Worm (Caenorhabditis elegans): ENCODE results near the gene W04D12.1.
A peak's percentile ranks its signal among the peaks of the same experiment; 100 is the strongest.

W04D12.1 gene

DNA sequence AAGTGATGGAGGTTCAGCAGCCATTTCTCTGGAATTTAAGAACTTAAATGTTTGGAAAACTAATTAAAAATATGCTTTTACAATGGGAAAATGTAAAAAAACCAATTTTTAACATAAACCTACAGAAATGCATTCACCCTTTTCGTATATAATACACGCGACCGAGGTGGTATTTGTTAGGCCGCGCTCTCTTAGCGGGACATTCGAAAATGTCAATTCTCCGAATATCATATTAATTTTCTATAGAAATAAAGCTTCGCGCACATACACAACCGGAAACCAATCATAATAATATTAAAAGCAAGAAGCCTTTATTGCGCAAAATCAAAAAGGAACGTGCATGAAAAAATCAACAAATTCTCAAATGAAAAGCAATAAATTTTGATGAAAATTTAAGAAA is 16.5 kb downstream of the W04D12.1 start, which contains the start of gene ddx-23 (continued):
- TF ChIP-seq B0035.1 (tag; optimal IDR thresholded peaks at IDR 0.05): no peak
- no peak for TF ChIP-seq tlf-1 (GFP tag; optimal IDR thresholded peaks at IDR 0.05)
- no peak for TF ChIP-seq zfh-2 (GFP tag; conservative IDR thresholded peaks at IDR 0.05)
- no peak for TF ChIP-seq F23B12.7 (tag; optimal IDR thresholded peaks at IDR 0.05; ENCODE audit: insufficient read depth)
- TF ChIP-seq ceh-79 (tag; optimal IDR thresholded peaks at IDR 0.05): peak; percentile 39
- TF ChIP-seq nhr-27 (tag; optimal IDR thresholded peaks at IDR 0.05): no peak
- peak; percentile 23 for TF ChIP-seq ama-1 (optimal IDR thresholded peaks at IDR 0.05)
- TF ChIP-seq ama-1 (GFP tag; optimal IDR thresholded peaks at IDR 0.05): peak; percentile 14 to 53
- TF ChIP-seq ZK185.1 (tag; optimal IDR thresholded peaks at IDR 0.05; ENCODE audit: poor library complexity, severe bottlenecking): peak; percentile 57
- no peak for TF ChIP-seq him-1 (tag; optimal IDR thresholded peaks at IDR 0.05)
- TF ChIP-seq efl-1 (GFP tag; optimal IDR thresholded peaks at IDR 0.05): peak; percentile 12
- TF ChIP-seq ceh-100 (GFP tag; IDR thresholded peaks at IDR 0.05): no peak
- no peak for TF ChIP-seq nfya-1 (tag; optimal IDR thresholded peaks at IDR 0.05; ENCODE audit: borderline replicate concordance, insufficient read depth)
- TF ChIP-seq hlh-12 (tag; optimal IDR thresholded peaks at IDR 0.05): peak; percentile 28
- TF ChIP-seq T07F8.4 (tag; optimal IDR thresholded peaks at IDR 0.05): no peak
- TF ChIP-seq F37B4.10 (GFP tag; IDR thresholded peaks at IDR 0.05): no peak
- TF ChIP-seq pha-4 (tag; optimal IDR thresholded peaks at IDR 0.05): no peak
- no peak for TF ChIP-seq nfya-2 (GFP tag; IDR thresholded peaks at IDR 0.05)
- peak; percentile 30 for TF ChIP-seq unc-130 (GFP tag; optimal IDR thresholded peaks at IDR 0.05)
- peak; percentile 9 for TF ChIP-seq attf-5 (GFP tag; optimal IDR thresholded peaks at IDR 0.05)
- peak; percentile 68; the same call in 1 of the 2 replicates for TF ChIP-seq F39B2.1 (GFP tag; IDR thresholded peaks at IDR 0.05)
- 0 out of 2 replicates have a peak, but pooled peaks have one; percentile 58 for TF ChIP-seq nfyb-1 (GFP tag; IDR thresholded peaks at IDR 0.05)
- no peak for TF ChIP-seq ceh-58 (GFP tag; IDR thresholded peaks at IDR 0.05)
- TF ChIP-seq attf-6 (GFP tag; IDR thresholded peaks at IDR 0.05): no peak
- TF ChIP-seq K12H6.12 (tag; optimal IDR thresholded peaks at IDR 0.05): no peak
- TF ChIP-seq nhr-90 (tag; optimal IDR thresholded peaks at IDR 0.05): peak; percentile 27
- peak; percentile 15 for TF ChIP-seq ztf-18 (tag; optimal IDR thresholded peaks at IDR 0.05)
- no peak for TF ChIP-seq ceh-40 (GFP tag; IDR thresholded peaks at IDR 0.05)
- TF ChIP-seq egl-44 (GFP tag; IDR thresholded peaks at IDR 0.05): no peak
- no peak for TF ChIP-seq rcor-1 (GFP tag; IDR thresholded peaks at IDR 0.05)
- peak; percentile 29; the same call in 1 of the 2 replicates for TF ChIP-seq bed-1 (GFP tag; IDR thresholded peaks at IDR 0.05)
- TF ChIP-seq aptf-2 (GFP tag; conservative IDR thresholded peaks at IDR 0.05): no peak
- no peak for TF ChIP-seq madf-10 (tag; optimal IDR thresholded peaks at IDR 0.05)
- peak; percentile 57 for TF ChIP-seq F52B5.7 (tag; optimal IDR thresholded peaks at IDR 0.05)
- TF ChIP-seq snpc-4 (GFP tag; optimal IDR thresholded peaks at IDR 0.05): no peak
- peak in 2 of 4 experiments; percentile 40 to 45 for TF ChIP-seq snpc-4 (tag; optimal IDR thresholded peaks at IDR 0.05)
- peak; percentile 12 for TF ChIP-seq gei-17 (GFP tag; optimal IDR thresholded peaks at IDR 0.05)
- TF ChIP-seq somi-1 (GFP tag; optimal IDR thresholded peaks at IDR 0.05): no peak
- no peak for TF ChIP-seq fkh-3 (tag; optimal IDR thresholded peaks at IDR 0.05)
- TF ChIP-seq lir-1 (GFP tag; conservative IDR thresholded peaks at IDR 0.05): no peak
- no peak for TF ChIP-seq ztf-6 (GFP tag; IDR thresholded peaks at IDR 0.05)
- TF ChIP-seq sptf-2 (GFP tag; optimal IDR thresholded peaks at IDR 0.05): no peak
- peak; percentile 69 for TF ChIP-seq snpc-3.4 (tag; optimal IDR thresholded peaks at IDR 0.05)
- no peak for TF ChIP-seq rpc-1 (optimal IDR thresholded peaks at IDR 0.05)
- no peak for TF ChIP-seq rpc-1 (tag; optimal IDR thresholded peaks at IDR 0.05)
- no peak for TF ChIP-seq dox-1 (GFP tag; IDR thresholded peaks at IDR 0.05)
- peak; percentile 35 for TF ChIP-seq lin-54 (GFP tag; optimal IDR thresholded peaks at IDR 0.05)
- TF ChIP-seq ztf-25 (GFP tag; IDR thresholded peaks at IDR 0.05): no peak
- TF ChIP-seq ekl-4 (GFP tag; IDR thresholded peaks at IDR 0.05): no peak
- TF ChIP-seq snpc-1.3 (tag; optimal IDR thresholded peaks at IDR 0.05; ENCODE audit: insufficient read depth): no peak
